Worm (Caenorhabditis elegans) whole organism, L1 larva: ENCODE measurements around the gene ptr-25.

ENCODE experiments used
- C34B4.2 ChIP-seq: sonication (generic microtip); optimal IDR thresholded peaks from 2 replicates; lab custom pipeline; 2017; ENCODE audit warnings: mild to moderate bottlenecking, missing genetic modification characterization, missing compliant biosample characterization
- fkh-10 ChIP-seq: sonication (generic microtip); optimal IDR thresholded peaks from 2 replicates; lab custom pipeline; 2017; ENCODE audit warnings: missing biosample characterization, missing genetic modification reagents, missing genetic modification characterization
- fkh-8 ChIP-seq: sonication (generic microtip); optimal IDR thresholded peaks from 2 replicates; lab custom pipeline; 2016; ENCODE audit warnings: mild to moderate bottlenecking, missing genetic modification characterization, missing compliant biosample characterization
- fos-1 ChIP-seq: fragments of 150-350 bp; optimal IDR thresholded peaks from 2 replicates; lab custom pipeline; 2014; ENCODE audit warnings: missing biosample characterization, missing genetic modification characterization
- hpl-2 ChIP-seq: fragments of 150-350 bp; optimal IDR thresholded peaks from 2 replicates; lab custom pipeline; 2014; ENCODE audit warnings: missing biosample characterization, missing genetic modification reagents, missing genetic modification characterization
- lin-14 ChIP-seq: fragments of 200-800 bp; sonication (Bioruptor generic); optimal IDR thresholded peaks from 2 replicates; lab custom pipeline; 2018; ENCODE audit warnings: mild to moderate bottlenecking, missing genetic modification characterization, moderate library complexity, missing compliant biosample characterization
- nhr-47 ChIP-seq: sonication (generic microtip); optimal IDR thresholded peaks from 2 replicates; lab custom pipeline; 2016; ENCODE audit warnings: mild to moderate bottlenecking, missing genetic modification characterization, moderate library complexity, missing compliant biosample characterization
- rnt-1 ChIP-seq: sonication (generic microtip); optimal IDR thresholded peaks from 2 replicates; lab custom pipeline; 2016; ENCODE audit warnings: mild to moderate bottlenecking, missing genetic modification characterization, moderate library complexity, missing compliant biosample characterization
- skn-1 ChIP-seq: fragments of 150-350 bp; optimal IDR thresholded peaks from 2 replicates; lab custom pipeline; 2014; ENCODE audit warnings: missing biosample characterization, missing genetic modification characterization
- snpc-4 ChIP-seq: fragments of 150-350 bp; optimal IDR thresholded peaks from 2 replicates; lab custom pipeline; 2014; ENCODE audit warnings: missing biosample characterization, missing genetic modification characterization
- unc-30 ChIP-seq: sonication (generic microtip); optimal IDR thresholded peaks from 2 replicates; lab custom pipeline; 2017; ENCODE audit warnings: missing biosample characterization, missing genetic modification characterization
- zag-1 ChIP-seq: fragments of 150-350 bp; optimal IDR thresholded peaks from 2 replicates; lab custom pipeline; 2014; ENCODE audit warnings: missing biosample characterization, missing genetic modification characterization

DNA sequence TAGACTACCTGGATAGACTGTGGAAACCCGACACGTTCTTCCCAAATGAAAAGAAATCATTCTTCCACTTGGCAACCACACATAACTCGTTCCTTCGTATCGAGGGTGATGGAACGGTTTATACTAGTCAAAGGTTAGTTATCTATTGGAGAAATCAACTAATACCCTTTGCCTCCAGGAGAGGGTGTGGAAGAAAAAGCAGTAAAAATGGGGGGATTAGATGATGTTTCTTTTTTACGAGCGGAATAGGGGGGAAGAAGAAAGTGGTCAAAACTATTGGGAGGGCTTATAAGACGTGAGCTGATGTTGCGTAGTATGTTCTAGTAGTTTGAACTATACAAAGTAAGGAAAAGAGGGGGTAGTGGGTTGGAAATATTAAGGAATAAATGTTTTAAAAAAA lies 35.1 kb downstream of the ptr-25 start:
- TF ChIP-seq nhr-47, result no peak
- TF ChIP-seq C34B4.2, result no peak
- no peak for TF ChIP-seq skn-1 (tag; lab: Kevin White, UChicago)
- TF ChIP-seq unc-30 (tag; lab: Kevin White, UChicago), result no peak
- TF ChIP-seq fos-1 (tag; lab: Kevin White, UChicago), result no peak
- no peak for TF ChIP-seq snpc-4 (tag; lab: Kevin White, UChicago)
- no peak for TF ChIP-seq rnt-1
- TF ChIP-seq hpl-2 (GFP tag; lab: Kevin White, UChicago), result no peak
- TF ChIP-seq fkh-8 (tag; lab: Kevin White, UChicago), result no peak
- TF ChIP-seq zag-1 (tag; lab: Kevin White, UChicago), result no peak
- no peak for TF ChIP-seq fkh-10 (GFP tag; lab: Kevin White, UChicago)
- no peak for TF ChIP-seq lin-14 (GFP tag; lab: Kevin White, UChicago)
